Fruit fly (Drosophila melanogaster) whole organism, adult: ENCODE data around the gene CG43348.

ENCODE experiments used
- CG11617 ChIP-seq: fragments of 200-800 bp; sonication (Bioruptor generic); optimal IDR thresholded peaks from 2 replicates; lab custom pipeline; 2017; ENCODE audit warnings: mild to moderate bottlenecking, missing biosample characterization, missing genetic modification reagents, missing genetic modification characterization
- CG14711 ChIP-seq: fragments of 200-800 bp; sonication (Bioruptor generic); optimal IDR thresholded peaks from 2 replicates; lab custom pipeline; 2018; ENCODE audit warnings: missing biosample characterization, mild to moderate bottlenecking, missing genetic modification characterization, moderate library complexity
- CG7045 ChIP-seq: fragments of 200-800 bp; sonication (Bioruptor generic); optimal IDR thresholded peaks from 2 replicates; lab custom pipeline; 2017; ENCODE audit warnings: missing biosample characterization, mild to moderate bottlenecking, missing genetic modification characterization
- Crg-1 ChIP-seq: fragments of 200-800 bp; sonication (Bioruptor generic); optimal IDR thresholded peaks from 2 replicates; lab custom pipeline; 2016; ENCODE audit warnings: missing biosample characterization, missing genetic modification characterization
- bab1 ChIP-seq: fragments of 200-800 bp; sonication (Bioruptor generic); optimal IDR thresholded peaks from 3 replicates; lab custom pipeline; 2019; ENCODE audit warnings: missing biosample characterization, mild to moderate bottlenecking, missing genetic modification characterization, moderate library complexity
- cic ChIP-seq: fragments of 200-800 bp; sonication (Bioruptor generic); optimal IDR thresholded peaks from 2 replicates; lab custom pipeline; 2017; ENCODE audit warnings: missing biosample characterization, mild to moderate bottlenecking, missing genetic modification characterization, moderate library complexity
- kay ChIP-seq: fragments of 200-800 bp; sonication (Bioruptor generic); peaks from one replicate; lab custom pipeline; 2016; ENCODE audit warnings: missing biosample characterization, missing genetic modification characterization, borderline replicate concordance
- ovo ChIP-seq: fragments of 200-800 bp; sonication (Bioruptor generic); optimal IDR thresholded peaks from 2 replicates; lab custom pipeline; 2016; ENCODE audit warnings: missing biosample characterization, missing genetic modification characterization

- peak; percentile 97 for TF ChIP-seq kay
- TF ChIP-seq CG11617 (GFP tag; lab: Kevin White, UChicago): no peak
- no peak for TF ChIP-seq CG14711
- no peak for TF ChIP-seq ovo (GFP tag; lab: Kevin White, UChicago)
- TF ChIP-seq bab1 (GFP tag; lab: Kevin White, UChicago): no peak
- no peak for TF ChIP-seq CG7045 (GFP tag; lab: Kevin White, UChicago)
- no peak for TF ChIP-seq Crg-1
- TF ChIP-seq cic: no peak
These were observed 41.9 kb upstream of the CG43348 start for dm6 chr2L:1157357-1157678.
